Fruit fly (Drosophila melanogaster): ENCODE measurements around the gene aph-1.

Gene aph-1

DNA sequence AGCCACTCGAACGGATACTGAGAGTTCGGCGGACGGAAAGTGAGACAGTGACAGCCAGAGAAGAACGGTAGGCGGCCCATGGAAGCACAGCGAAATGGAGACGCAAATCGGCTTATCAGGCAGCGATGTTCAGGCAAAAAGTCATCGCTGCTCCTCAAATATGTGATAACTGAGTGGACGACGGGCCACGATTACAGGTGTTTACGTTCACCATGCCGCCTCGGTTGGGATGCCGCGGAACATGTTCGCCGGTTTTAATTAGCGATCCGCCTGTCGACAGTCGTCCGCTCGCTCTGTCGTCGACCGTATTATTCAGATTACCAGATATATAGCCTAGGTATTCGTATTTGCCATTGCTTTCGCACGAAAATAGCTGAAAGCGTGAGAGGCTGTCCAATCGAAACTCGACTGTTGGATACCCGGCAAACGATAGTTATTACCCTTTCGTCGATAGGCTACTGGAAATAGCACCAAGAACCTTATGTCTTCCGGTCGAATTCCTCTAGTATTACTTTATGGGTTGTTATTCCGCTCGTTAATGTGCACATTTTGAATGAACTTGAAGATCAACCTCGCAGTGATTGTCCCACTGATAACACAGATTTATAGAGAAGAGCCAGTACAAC is 14.8 kb upstream of the aph-1 start:
- TF ChIP-seq dmrt93B (GFP tag; optimal IDR thresholded peaks at IDR 0.05) (no peak), Rel (GFP tag; optimal IDR thresholded peaks at IDR 0.05) (no peak), Rel (tag; optimal IDR thresholded peaks at IDR 0.05) (peak; percentile 70), ey (GFP tag; optimal IDR thresholded peaks at IDR 0.05) (no peak), dl (GFP tag; optimal IDR thresholded peaks at IDR 0.05; ENCODE audit: insufficient read depth in 1 of 2, partially characterized antibody in 2 of 2) (peak in 1 of 2 experiments; percentile 13), Hr83 (GFP tag; optimal IDR thresholded peaks at IDR 0.05; ENCODE audit: poor library complexity, severe bottlenecking) (peak; percentile 1), h (GFP tag; optimal IDR thresholded peaks at IDR 0.05) (peak; percentile 54), CrebA (GFP tag; optimal IDR thresholded peaks at IDR 0.05; ENCODE audit: borderline replicate concordance) (no peak), sv (GFP tag; optimal IDR thresholded peaks at IDR 0.05) (no peak), Hnf4 (GFP tag; optimal IDR thresholded peaks at IDR 0.05) (peak; percentile 16), Dif (GFP tag; optimal IDR thresholded peaks at IDR 0.05; ENCODE audit: partially characterized antibody) (peak; percentile 57), GATAd (GFP tag; optimal IDR thresholded peaks at IDR 0.05) (no peak)

DNA sequence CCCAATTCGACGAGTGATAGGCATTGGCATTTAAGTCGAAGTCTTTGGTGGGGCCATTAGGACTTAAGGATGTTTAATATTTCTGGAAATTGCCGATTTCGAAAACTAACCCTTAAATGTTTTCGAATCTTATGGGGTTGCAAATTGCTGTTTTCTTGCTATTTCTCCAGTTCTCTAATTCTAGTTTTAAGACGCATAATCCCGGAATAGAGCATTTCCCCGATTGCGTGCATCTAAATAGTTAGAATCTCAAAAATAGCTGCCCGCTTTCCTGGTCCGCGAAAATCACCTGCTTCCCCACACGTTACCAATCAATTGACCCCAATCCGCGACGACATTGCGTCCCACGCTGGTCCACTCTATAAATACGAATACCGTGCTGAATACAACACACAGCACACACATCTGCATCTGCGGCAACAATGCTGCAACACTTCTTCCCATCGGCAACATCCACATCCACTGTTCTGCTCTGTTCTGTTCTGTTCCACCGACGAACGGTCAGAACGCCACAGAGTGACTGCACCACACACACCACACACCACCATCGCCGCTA is 14.1 kb upstream of the aph-1 start, which contains the start of gene Bacc:
Gene Bacc (plus strand): TSS at position 542 of the 556 bp plus-strand sequence.
- peak; percentile 89 to 98 for TF ChIP-seq foxo (GFP tag; optimal IDR thresholded peaks at IDR 0.05)
- TF ChIP-seq Jra (GFP tag; optimal IDR thresholded peaks at IDR 0.05): peak; percentile 90
- no peak for TF ChIP-seq Myc (optimal IDR thresholded peaks at IDR 0.05)
- TF ChIP-seq Vsx2 (GFP tag; optimal IDR thresholded peaks at IDR 0.05; ENCODE audit: partially characterized antibody): no peak
- peak; percentile 12 to 28 for TF ChIP-seq dl (GFP tag; optimal IDR thresholded peaks at IDR 0.05; ENCODE audit: insufficient read depth in 1 of 2, partially characterized antibody in 2 of 2)
- no peak for TF ChIP-seq lola (GFP tag; optimal IDR thresholded peaks at IDR 0.05)
- TF ChIP-seq Sp1 (GFP tag; optimal IDR thresholded peaks at IDR 0.05): peak; percentile 98
- TF ChIP-seq woc (GFP tag; optimal IDR thresholded peaks at IDR 0.05): peak; percentile 92
- TF ChIP-seq fru (GFP tag; optimal IDR thresholded peaks at IDR 0.05): peak; percentile 98
- TF ChIP-seq CrebA (GFP tag; optimal IDR thresholded peaks at IDR 0.05; ENCODE audit: borderline replicate concordance): no peak
- TF ChIP-seq jim (GFP tag; optimal IDR thresholded peaks at IDR 0.05): no peak
- peak; percentile 98 for TF ChIP-seq OdsH (GFP tag; optimal IDR thresholded peaks at IDR 0.05)
- TF ChIP-seq brk (GFP tag; optimal IDR thresholded peaks at IDR 0.05): peak; percentile 40
- peak; percentile 96 for TF ChIP-seq h (GFP tag; optimal IDR thresholded peaks at IDR 0.05)
- TF ChIP-seq tai (GFP tag; optimal IDR thresholded peaks at IDR 0.05): no peak
- peak; percentile 76 for TF ChIP-seq Mio (GFP tag; optimal IDR thresholded peaks at IDR 0.05)
- TF ChIP-seq Dfd (GFP tag; optimal IDR thresholded peaks at IDR 0.05): peak; percentile 76
- peak; percentile 93 for TF ChIP-seq psq (GFP tag; optimal IDR thresholded peaks at IDR 0.05)
- TF ChIP-seq CG32264 (GFP tag; optimal IDR thresholded peaks at IDR 0.05): peak; percentile 82
- TF ChIP-seq N (GFP tag; optimal IDR thresholded peaks at IDR 0.05): peak; percentile 12
- TF ChIP-seq CG9705 (GFP tag; optimal IDR thresholded peaks at IDR 0.05): peak; percentile 92
- TF ChIP-seq Abd-B (GFP tag; optimal IDR thresholded peaks at IDR 0.05): no peak
- peak; percentile 96 for TF ChIP-seq dmrt93B (GFP tag; optimal IDR thresholded peaks at IDR 0.05)
- no peak for TF ChIP-seq GATAd (GFP tag; optimal IDR thresholded peaks at IDR 0.05)
- TF ChIP-seq dsf (GFP tag; optimal IDR thresholded peaks at IDR 0.05; ENCODE audit: borderline replicate concordance): peak; percentile 65
- peak; percentile 61 for TF ChIP-seq Dif (GFP tag; optimal IDR thresholded peaks at IDR 0.05; ENCODE audit: partially characterized antibody)
- peak; percentile 97 for TF ChIP-seq ey (GFP tag; optimal IDR thresholded peaks at IDR 0.05)
- TF ChIP-seq Hr78 (GFP tag; optimal IDR thresholded peaks at IDR 0.05): no peak
- peak; percentile 81 for TF ChIP-seq Hnf4 (GFP tag; optimal IDR thresholded peaks at IDR 0.05)
- TF ChIP-seq usp (GFP tag; optimal IDR thresholded peaks at IDR 0.05): no peak
- TF ChIP-seq sv (GFP tag; optimal IDR thresholded peaks at IDR 0.05): peak; percentile 81
- peak; percentile 85 for TF ChIP-seq sage (GFP tag; optimal IDR thresholded peaks at IDR 0.05)
- peak; percentile 97 for TF ChIP-seq br (GFP tag; optimal IDR thresholded peaks at IDR 0.05)
- TF ChIP-seq Rel (GFP tag; optimal IDR thresholded peaks at IDR 0.05): peak; percentile 85
- TF ChIP-seq Rel (tag; optimal IDR thresholded peaks at IDR 0.05): peak; percentile 25
- TF ChIP-seq Hr83 (GFP tag; optimal IDR thresholded peaks at IDR 0.05; ENCODE audit: poor library complexity, severe bottlenecking): peak; percentile 87
- TF ChIP-seq pan (optimal IDR thresholded peaks at IDR 0.05): no peak
- peak; percentile 96 for TF ChIP-seq HLH106 (tag; optimal IDR thresholded peaks at IDR 0.05)
- TF ChIP-seq rgr (GFP tag; optimal IDR thresholded peaks at IDR 0.05): peak; percentile 95

Measured in whole organism, wandering third instar larva.